Worm (Caenorhabditis elegans): Measurements from ENCODE around the gene uda-1.

Gene uda-1

DNA sequence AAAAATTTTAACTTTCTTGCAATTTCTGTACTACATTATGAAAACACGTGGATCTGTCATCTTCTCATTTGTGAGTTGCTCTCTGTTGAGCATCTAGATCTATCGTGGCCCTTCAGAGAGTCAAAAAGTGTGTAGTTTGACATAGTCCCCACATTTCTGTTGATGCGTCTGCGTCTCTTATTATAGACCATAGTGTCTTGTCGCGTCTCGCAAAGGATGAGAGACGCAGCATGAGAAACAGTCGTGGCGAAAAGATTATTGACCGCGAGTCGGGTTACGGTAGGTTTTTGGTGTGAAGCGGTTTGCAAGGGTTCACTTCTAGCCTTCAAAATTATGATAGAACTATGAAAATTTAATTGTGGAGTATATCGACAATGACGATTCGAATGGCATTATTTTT is 37.7 kb downstream of the uda-1 start (continued):
- no peak for TF ChIP-seq ets-4 (GFP tag; optimal IDR thresholded peaks at IDR 0.05)
- TF ChIP-seq T26A5.8 (tag; optimal IDR thresholded peaks at IDR 0.05): no peak
- peak; percentile 94 for TF ChIP-seq hmg-1.2 (GFP tag; IDR thresholded peaks at IDR 0.05)
- TF ChIP-seq rec-8 (tag; optimal IDR thresholded peaks at IDR 0.05): no peak
- no peak for TF ChIP-seq ztf-25 (GFP tag; IDR thresholded peaks at IDR 0.05)
- no peak for TF ChIP-seq nfyb-1 (GFP tag; IDR thresholded peaks at IDR 0.05)
- TF ChIP-seq die-1 (tag; optimal IDR thresholded peaks at IDR 0.05): no peak
- no peak for TF ChIP-seq zfh-2 (GFP tag; conservative IDR thresholded peaks at IDR 0.05)
- no peak for TF ChIP-seq snpc-1.1 (tag; optimal IDR thresholded peaks at IDR 0.05; ENCODE audit: insufficient read depth)
- no peak for TF ChIP-seq mes-4 (tag; optimal IDR thresholded peaks at IDR 0.05)
- no peak for TF ChIP-seq hmg-20 (GFP tag; IDR thresholded peaks at IDR 0.05)
- TF ChIP-seq madf-6 (GFP tag; IDR thresholded peaks at IDR 0.05): no peak
- no peak for TF ChIP-seq gei-17 (GFP tag; optimal IDR thresholded peaks at IDR 0.05)
- TF ChIP-seq snpc-1.3 (tag; optimal IDR thresholded peaks at IDR 0.05; ENCODE audit: insufficient read depth): no peak
- peak; percentile 53 for TF ChIP-seq K12H6.12 (tag; optimal IDR thresholded peaks at IDR 0.05)
- no peak for TF ChIP-seq ztf-22 (GFP tag; optimal IDR thresholded peaks at IDR 0.05)
- no peak for TF ChIP-seq tlf-1 (GFP tag; optimal IDR thresholded peaks at IDR 0.05)
- TF ChIP-seq F23B12.7 (tag; optimal IDR thresholded peaks at IDR 0.05; ENCODE audit: insufficient read depth): no peak
- peak; percentile 14 for TF ChIP-seq pha-4 (tag; optimal IDR thresholded peaks at IDR 0.05)
- peak; percentile 21 for TF ChIP-seq tbp1 (GFP tag; optimal IDR thresholded peaks at IDR 0.05)
- TF ChIP-seq efl-1 (GFP tag; optimal IDR thresholded peaks at IDR 0.05): no peak
- no peak for TF ChIP-seq chd-7 (tag; optimal IDR thresholded peaks at IDR 0.05)
- TF ChIP-seq unc-62 (GFP tag; optimal IDR thresholded peaks at IDR 0.05): peak; percentile 6
- TF ChIP-seq dpl-1 (GFP tag; optimal IDR thresholded peaks at IDR 0.05): no peak
- TF ChIP-seq mel-28 (tag; optimal IDR thresholded peaks at IDR 0.05; ENCODE audit: borderline replicate concordance): no peak
- no peak for TF ChIP-seq aptf-3 (GFP tag; IDR thresholded peaks at IDR 0.05)
- TF ChIP-seq pbrm-1 (GFP tag; IDR thresholded peaks at IDR 0.05): peak; percentile 55
- no peak for TF ChIP-seq F39B2.1 (GFP tag; IDR thresholded peaks at IDR 0.05)
- TF ChIP-seq bed-1 (GFP tag; IDR thresholded peaks at IDR 0.05): no peak
- TF ChIP-seq snpc-3.4 (tag; optimal IDR thresholded peaks at IDR 0.05): no peak
- no peak for TF ChIP-seq K11D2.4 (GFP tag; IDR thresholded peaks at IDR 0.05)
- TF ChIP-seq rcor-1 (GFP tag; IDR thresholded peaks at IDR 0.05): no peak
- TF ChIP-seq athp-1 (tag; optimal IDR thresholded peaks at IDR 0.05): no peak
- no peak for TF ChIP-seq nfya-2 (GFP tag; IDR thresholded peaks at IDR 0.05)
- TF ChIP-seq lin-54 (GFP tag; optimal IDR thresholded peaks at IDR 0.05): peak; percentile 5

DNA sequence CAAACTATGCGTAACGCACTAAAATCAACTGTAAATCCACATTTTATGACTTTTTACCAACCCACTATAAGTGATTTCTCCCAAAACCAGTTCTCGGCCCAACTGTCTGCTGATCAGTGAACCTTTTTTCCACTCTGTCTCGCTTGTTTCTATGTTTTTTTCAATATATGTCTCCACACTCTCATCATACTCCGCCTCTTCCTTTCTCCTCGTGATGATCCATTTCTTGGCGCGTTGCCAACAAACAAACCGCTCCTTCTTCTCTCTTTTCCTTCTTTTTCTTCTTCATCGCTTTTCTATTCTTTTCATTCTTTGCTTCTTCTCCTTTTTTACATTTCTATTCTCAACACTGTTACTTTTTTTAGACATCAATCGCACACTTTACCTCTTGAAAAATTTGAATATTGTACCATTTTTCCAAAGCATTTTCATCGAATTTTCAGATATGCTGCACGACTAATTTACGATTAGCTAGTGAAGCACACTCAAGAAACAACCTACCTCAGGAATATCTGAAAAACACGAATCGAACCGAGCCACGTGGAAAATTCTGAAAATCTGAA is 38.8 kb downstream of the uda-1 start, which contains the start of gene T06E8.8:
Gene T06E8.8, plus strand, starts transcription at position 513 of the 563 bp plus-strand sequence.
- TF ChIP-seq hmg-1.2 (GFP tag; IDR thresholded peaks at IDR 0.05) (peak; percentile 41; the same call in 1 of the 2 replicates), B0035.1 (tag; optimal IDR thresholded peaks at IDR 0.05) (no peak), madf-8 (GFP tag; conservative IDR thresholded peaks at IDR 0.05) (no peak), rpc-1 (optimal IDR thresholded peaks at IDR 0.05) (no peak), rpc-1 (tag; optimal IDR thresholded peaks at IDR 0.05) (no peak), C06A6.2 (GFP tag; conservative IDR thresholded peaks at IDR 0.05) (peak; percentile 61; the same call in 1 of the 2 replicates), lin-35 (GFP tag; optimal IDR thresholded peaks at IDR 0.05) (peak in 1 of 3 experiments; percentile 25), die-1 (tag; optimal IDR thresholded peaks at IDR 0.05) (no peak), cebp-1 (GFP tag; IDR thresholded peaks at IDR 0.05) (no peak), cebp-1 (tag; optimal IDR thresholded peaks at IDR 0.05) (peak; percentile 42), T07F8.4 (tag; optimal IDR thresholded peaks at IDR 0.05) (no peak), F55B11.4 (tag; optimal IDR thresholded peaks at IDR 0.05; ENCODE audit: borderline replicate concordance, insufficient read depth) (no peak), lin-40 (tag; optimal IDR thresholded peaks at IDR 0.05) (peak; percentile 77), aptf-3 (GFP tag; IDR thresholded peaks at IDR 0.05) (no peak), mcd-1 (GFP tag; IDR thresholded peaks at IDR 0.05) (peak; percentile 28; the same call in 1 of the 2 replicates), attf-3 (GFP tag; conservative IDR thresholded peaks at IDR 0.05) (no peak), lsy-27 (tag; optimal IDR thresholded peaks at IDR 0.05; ENCODE audit: borderline replicate concordance, insufficient read depth) (no peak)
